ENCODE assay signal across 1 fruit fly cellular context in genomic region chr2L:13145035-13145683, dm6.
TF ChIP-seq lines count a peak whose summit lies in the region.

No protein-coding gene starts in this region.

TF ChIP-seq in whole organism, embryonic, 481 proteins besides CTCF, POLR2A, EP300 and RAD21 (continued from another document and continues in another):
- TF ChIP-seq org-1 (GFP tag; optimal IDR thresholded peaks at IDR 0.05; lab: Kevin White, UChicago): peak; percentile 46
- TF ChIP-seq CG30403 (GFP tag; optimal IDR thresholded peaks at IDR 0.05; lab: Kevin White, UChicago): peak; percentile 82
- TF ChIP-seq CG17802 (tag; optimal IDR thresholded peaks at IDR 0.05; lab: Kevin White, UChicago): no peak
- TF ChIP-seq CG17612 (GFP tag; IDR thresholded peaks at IDR 0.05; lab: Robert Waterston, UW): 0 out of 2 replicates have a peak, but pooled peaks have one; percentile 50
- TF ChIP-seq CG12744 (GFP tag; optimal IDR thresholded peaks at IDR 0.05; lab: Kevin White, UChicago): peak; percentile 71
- peak; percentile 41 for TF ChIP-seq pnt (GFP tag; optimal IDR thresholded peaks at IDR 0.05; lab: Kevin White, UChicago)
- peak; percentile 59 for TF ChIP-seq Myb (GFP tag; optimal IDR thresholded peaks at IDR 0.05; lab: Kevin White, UChicago)
- no peak for TF ChIP-seq da (GFP tag; optimal IDR thresholded peaks at IDR 0.05; lab: Kevin White, UChicago)
- TF ChIP-seq Dek (tag; optimal IDR thresholded peaks at IDR 0.05; lab: Kevin White, UChicago): peak; percentile 70
- peak; percentile 86 for TF ChIP-seq Dbx (GFP tag; IDR thresholded peaks at IDR 0.05; lab: Robert Waterston, UW)
- no peak for TF ChIP-seq Elba2 (GFP tag; optimal IDR thresholded peaks at IDR 0.05; lab: Kevin White, UChicago)
- TF ChIP-seq CG1233 (GFP tag; optimal IDR thresholded peaks at IDR 0.05; lab: Kevin White, UChicago): peak; percentile 54
- no peak for TF ChIP-seq peb (GFP tag; IDR thresholded peaks at IDR 0.05; lab: Robert Waterston, UW)
- TF ChIP-seq Dll (GFP tag; IDR thresholded peaks at IDR 0.05; lab: Robert Waterston, UW; ENCODE audit: partially characterized antibody): no peak
- TF ChIP-seq jing (GFP tag; optimal IDR thresholded peaks at IDR 0.05; lab: Kevin White, UChicago): no peak
- peak; percentile 59 for TF ChIP-seq fu2 (GFP tag; optimal IDR thresholded peaks at IDR 0.05; lab: Kevin White, UChicago)
- no peak for TF ChIP-seq Bdp1 (GFP tag; optimal IDR thresholded peaks at IDR 0.05; lab: Kevin White, UChicago)
- no peak for TF ChIP-seq CG10565 (GFP tag; optimal IDR thresholded peaks at IDR 0.05; lab: Kevin White, UChicago)
- no peak for TF ChIP-seq CG14860 (GFP tag; IDR thresholded peaks at IDR 0.05; lab: Robert Waterston, UW; ENCODE audit: partially characterized antibody)
- no peak for TF ChIP-seq CG3407 (GFP tag; optimal IDR thresholded peaks at IDR 0.05; lab: Kevin White, UChicago)
- TF ChIP-seq CG18764 (GFP tag; optimal IDR thresholded peaks at IDR 0.05; lab: Kevin White, UChicago): peak; percentile 64
- peak; percentile 69 for TF ChIP-seq CG1792 (GFP tag; optimal IDR thresholded peaks at IDR 0.05; lab: Kevin White, UChicago)
- TF ChIP-seq phol (tag; optimal IDR thresholded peaks at IDR 0.05; lab: Kevin White, UChicago): peak; percentile 72
- peak; percentile 78 for TF ChIP-seq maf-S (GFP tag; optimal IDR thresholded peaks at IDR 0.05; lab: Kevin White, UChicago)
- no peak for TF ChIP-seq Hey (tag; optimal IDR thresholded peaks at IDR 0.05; lab: Kevin White, UChicago)
- no peak for TF ChIP-seq cg (GFP tag; optimal IDR thresholded peaks at IDR 0.05; lab: Kevin White, UChicago)
- TF ChIP-seq pita (GFP tag; optimal IDR thresholded peaks at IDR 0.05; lab: Kevin White, UChicago): no peak
- TF ChIP-seq sisA (GFP tag; IDR thresholded peaks at IDR 0.05; lab: Robert Waterston, UW): peak; percentile 48; the same call in 1 of the 2 replicates
- TF ChIP-seq cato (GFP tag; optimal IDR thresholded peaks at IDR 0.05; lab: Kevin White, UChicago; ENCODE audit: borderline replicate concordance): peak; percentile 30
- no peak for TF ChIP-seq sna (GFP tag; IDR thresholded peaks at IDR 0.05; lab: Robert Waterston, UW; ENCODE audit: partially characterized antibody)
- peak; percentile 49 for TF ChIP-seq Hand (GFP tag; optimal IDR thresholded peaks at IDR 0.05; lab: Kevin White, UChicago)
- 0 out of 3 replicates have a peak, but pooled peaks have one; percentile 56 for TF ChIP-seq CG11560 (tag; IDR thresholded peaks at IDR 0.05; lab: Robert Waterston, UW)
- TF ChIP-seq emc (GFP tag; optimal IDR thresholded peaks at IDR 0.05; lab: Kevin White, UChicago): peak; percentile 31
- no peak for TF ChIP-seq ato (GFP tag; IDR thresholded peaks at IDR 0.05; lab: Robert Waterston, UW; ENCODE audit: partially characterized antibody)
- TF ChIP-seq Drgx (GFP tag; IDR thresholded peaks at IDR 0.05; lab: Robert Waterston, UW): peak; percentile 69; the same call in 1 of the 2 replicates
- TF ChIP-seq CG10543 (GFP tag; optimal IDR thresholded peaks at IDR 0.05; lab: Kevin White, UChicago): peak; percentile 73
- TF ChIP-seq CG12659 (GFP tag; optimal IDR thresholded peaks at IDR 0.05; lab: Kevin White, UChicago): peak; percentile 80
- TF ChIP-seq dpn (GFP tag; optimal IDR thresholded peaks at IDR 0.05; lab: Kevin White, UChicago): peak; percentile 73 to 80
- peak; percentile 35 for TF ChIP-seq CG11723 (GFP tag; optimal IDR thresholded peaks at IDR 0.05; lab: Kevin White, UChicago)
- peak; percentile 45 for TF ChIP-seq chn (GFP tag; optimal IDR thresholded peaks at IDR 0.05; lab: Kevin White, UChicago)
- TF ChIP-seq CG12769 (tag; optimal IDR thresholded peaks at IDR 0.05; lab: Kevin White, UChicago): peak; percentile 76
- TF ChIP-seq Gsc (GFP tag; IDR thresholded peaks at IDR 0.05; lab: Robert Waterston, UW): no peak
- TF ChIP-seq CG12104 (GFP tag; optimal IDR thresholded peaks at IDR 0.05; lab: Kevin White, UChicago): peak; percentile 59
- TF ChIP-seq CG2202 (tag; optimal IDR thresholded peaks at IDR 0.05; lab: Kevin White, UChicago): no peak
- TF ChIP-seq ara (GFP tag; IDR thresholded peaks at IDR 0.05; lab: Robert Waterston, UW): no peak
- peak; percentile 54 for TF ChIP-seq CG33213 (GFP tag; optimal IDR thresholded peaks at IDR 0.05; lab: Kevin White, UChicago)
- peak; percentile 47 for TF ChIP-seq slou (GFP tag; optimal IDR thresholded peaks at IDR 0.05; lab: Kevin White, UChicago)
- peak; percentile 66 for TF ChIP-seq danr (GFP tag; IDR thresholded peaks at IDR 0.05; lab: Robert Waterston, UW)
- no peak for TF ChIP-seq CG8765 (GFP tag; IDR thresholded peaks at IDR 0.05; lab: Robert Waterston, UW)
- TF ChIP-seq Oli (tag; optimal IDR thresholded peaks at IDR 0.05; lab: Kevin White, UChicago): peak; percentile 73
- TF ChIP-seq gt (GFP tag; IDR thresholded peaks at IDR 0.05; lab: Robert Waterston, UW): no peak
- TF ChIP-seq gsb-n (tag; optimal IDR thresholded peaks at IDR 0.05; lab: Kevin White, UChicago): peak; percentile 0
- TF ChIP-seq amos (GFP tag; IDR thresholded peaks at IDR 0.05; lab: Robert Waterston, UW; ENCODE audit: partially characterized antibody): no peak
- TF ChIP-seq CG16815 (GFP tag; optimal IDR thresholded peaks at IDR 0.05; lab: Kevin White, UChicago): peak; percentile 29
- TF ChIP-seq CG14014 (GFP tag; IDR thresholded peaks at IDR 0.05; lab: Robert Waterston, UW): peak; percentile 89
- TF ChIP-seq gcm2 (GFP tag; optimal IDR thresholded peaks at IDR 0.05; lab: Kevin White, UChicago): no peak
- TF ChIP-seq psq (GFP tag; optimal IDR thresholded peaks at IDR 0.05; lab: Kevin White, UChicago): no peak
- no peak for TF ChIP-seq CG10431 (GFP tag; optimal IDR thresholded peaks at IDR 0.05; lab: Kevin White, UChicago)
- TF ChIP-seq CG11456 (GFP tag; IDR thresholded peaks at IDR 0.05; lab: Robert Waterston, UW): peak; percentile 81
- no peak for TF ChIP-seq p53 (GFP tag; optimal IDR thresholded peaks at IDR 0.05; lab: Kevin White, UChicago)
- peak; percentile 74 for TF ChIP-seq CG31441 (GFP tag; IDR thresholded peaks at IDR 0.05; lab: Robert Waterston, UW)
- 0 out of 3 replicates have a peak, but pooled peaks have one; percentile 55 for TF ChIP-seq CG6175 (GFP tag; IDR thresholded peaks at IDR 0.05; lab: Robert Waterston, UW)
- peak; percentile 44; the same call in 1 of the 2 replicates for TF ChIP-seq CG4404 (GFP tag; IDR thresholded peaks at IDR 0.05; lab: Robert Waterston, UW)
- TF ChIP-seq CG5180 (GFP tag; optimal IDR thresholded peaks at IDR 0.05; lab: Kevin White, UChicago): peak; percentile 45
- TF ChIP-seq onecut (GFP tag; IDR thresholded peaks at IDR 0.05; lab: Robert Waterston, UW): peak; percentile 51
- peak; percentile 73 for TF ChIP-seq CG9727 (GFP tag; optimal IDR thresholded peaks at IDR 0.05; lab: Kevin White, UChicago)
- TF ChIP-seq ase (GFP tag; IDR thresholded peaks at IDR 0.05; lab: Robert Waterston, UW): 0 out of 3 replicates have a peak, but pooled peaks have one; percentile 36
- TF ChIP-seq H15 (GFP tag; IDR thresholded peaks at IDR 0.05; lab: Robert Waterston, UW): peak; percentile 66; the same call in 2 of the 3 replicates
- peak; percentile 49 for TF ChIP-seq CG1602 (GFP tag; optimal IDR thresholded peaks at IDR 0.05; lab: Kevin White, UChicago)
- TF ChIP-seq slp2 (GFP tag; optimal IDR thresholded peaks at IDR 0.05; lab: Kevin White, UChicago): peak; percentile 46
- peak; percentile 70 for TF ChIP-seq Atf-2 (GFP tag; optimal IDR thresholded peaks at IDR 0.05; lab: Kevin White, UChicago)
- TF ChIP-seq z (GFP tag; IDR thresholded peaks at IDR 0.05; lab: Robert Waterston, UW): no peak
- peak; percentile 73 for TF ChIP-seq CG32767 (GFP tag; IDR thresholded peaks at IDR 0.05; lab: Robert Waterston, UW)
- TF ChIP-seq CG7987 (GFP tag; optimal IDR thresholded peaks at IDR 0.05; lab: Kevin White, UChicago): no peak
- peak; percentile 49 for TF ChIP-seq oc (tag; optimal IDR thresholded peaks at IDR 0.05; lab: Kevin White, UChicago)
- TF ChIP-seq Lhr (GFP tag; optimal IDR thresholded peaks at IDR 0.05; lab: Kevin White, UChicago): no peak
- no peak for TF ChIP-seq BEAF-32 (GFP tag; optimal IDR thresholded peaks at IDR 0.05; lab: Kevin White, UChicago)
- peak; percentile 29 for TF ChIP-seq CG13123 (GFP tag; optimal IDR thresholded peaks at IDR 0.05; lab: Kevin White, UChicago)
- TF ChIP-seq CG4328 (GFP tag; optimal IDR thresholded peaks at IDR 0.05; lab: Kevin White, UChicago): no peak
- TF ChIP-seq CG12391 (tag; optimal IDR thresholded peaks at IDR 0.05; lab: Kevin White, UChicago): no peak
- peak; percentile 63 for TF ChIP-seq klu (GFP tag; IDR thresholded peaks at IDR 0.05; lab: Robert Waterston, UW)
- TF ChIP-seq CG13624 (GFP tag; optimal IDR thresholded peaks at IDR 0.05; lab: Kevin White, UChicago): peak; percentile 90
- TF ChIP-seq CG6791 (GFP tag; IDR thresholded peaks at IDR 0.05; lab: Robert Waterston, UW; ENCODE audit: partially characterized antibody): no peak
- peak; percentile 48 for TF ChIP-seq CG17568 (GFP tag; optimal IDR thresholded peaks at IDR 0.05; lab: Kevin White, UChicago)
- TF ChIP-seq CG17385 (GFP tag; optimal IDR thresholded peaks at IDR 0.05; lab: Kevin White, UChicago): peak; percentile 66
- no peak for TF ChIP-seq CG10979 (tag; optimal IDR thresholded peaks at IDR 0.05; lab: Kevin White, UChicago)
- TF ChIP-seq Hmr (GFP tag; optimal IDR thresholded peaks at IDR 0.05; lab: Kevin White, UChicago): peak; percentile 73
- TF ChIP-seq pzg (GFP tag; optimal IDR thresholded peaks at IDR 0.05; lab: Kevin White, UChicago): no peak
- TF ChIP-seq Ravus (GFP tag; IDR thresholded peaks at IDR 0.05; lab: Robert Waterston, UW): peak; percentile 70
- TF ChIP-seq sima (GFP tag; optimal IDR thresholded peaks at IDR 0.05; lab: Kevin White, UChicago): peak; percentile 23
- TF ChIP-seq Deaf1 (tag; optimal IDR thresholded peaks at IDR 0.05; lab: Kevin White, UChicago): peak; percentile 47
- TF ChIP-seq gro (GFP tag; optimal IDR thresholded peaks at IDR 0.05; lab: Kevin White, UChicago): peak; percentile 93
- TF ChIP-seq CG4617 (GFP tag; optimal IDR thresholded peaks at IDR 0.05; lab: Kevin White, UChicago; ENCODE audit: borderline replicate concordance): no peak
- TF ChIP-seq CG13775 (GFP tag; optimal IDR thresholded peaks at IDR 0.05; lab: Kevin White, UChicago): peak; percentile 59
- peak; percentile 41 for TF ChIP-seq en (GFP tag; optimal IDR thresholded peaks at IDR 0.05; lab: Kevin White, UChicago)
- peak; percentile 76 for TF ChIP-seq CG6854 (GFP tag; optimal IDR thresholded peaks at IDR 0.05; lab: Kevin White, UChicago)
- TF ChIP-seq lbe (GFP tag; optimal IDR thresholded peaks at IDR 0.05; lab: Kevin White, UChicago): no peak
- TF ChIP-seq Fer2 (tag; optimal IDR thresholded peaks at IDR 0.05; lab: Kevin White, UChicago): peak; percentile 58
- TF ChIP-seq tap (tag; optimal IDR thresholded peaks at IDR 0.05; lab: Kevin White, UChicago): peak; percentile 70
- TF ChIP-seq Oaz (GFP tag; IDR thresholded peaks at IDR 0.05; lab: Robert Waterston, UW): peak; percentile 55; the same call in 1 of the 2 replicates
- no peak for TF ChIP-seq CG33557 (GFP tag; optimal IDR thresholded peaks at IDR 0.05; lab: Kevin White, UChicago)
- peak; percentile 71 for TF ChIP-seq sug (tag; optimal IDR thresholded peaks at IDR 0.05; lab: Kevin White, UChicago)
- no peak for TF ChIP-seq yki (optimal IDR thresholded peaks at IDR 0.05; lab: Kevin White, UChicago)
- TF ChIP-seq Awh (GFP tag; IDR thresholded peaks at IDR 0.05; lab: Robert Waterston, UW): no peak
- no peak for TF ChIP-seq CG3838 (GFP tag; optimal IDR thresholded peaks at IDR 0.05; lab: Kevin White, UChicago)
- TF ChIP-seq CG5245 (GFP tag; optimal IDR thresholded peaks at IDR 0.05; lab: Kevin White, UChicago): peak; percentile 42
- TF ChIP-seq Optix (GFP tag; IDR thresholded peaks at IDR 0.05; lab: Robert Waterston, UW): no peak
- no peak for TF ChIP-seq Sin3A (optimal IDR thresholded peaks at IDR 0.05; lab: Kevin White, UChicago)
- peak; percentile 59; the same call in 1 of the 3 replicates for TF ChIP-seq CG11093 (GFP tag; IDR thresholded peaks at IDR 0.05; lab: Robert Waterston, UW)
- no peak for TF ChIP-seq CG7963 (GFP tag; IDR thresholded peaks at IDR 0.05; lab: Robert Waterston, UW; ENCODE audit: partially characterized antibody)
- TF ChIP-seq dimm (GFP tag; IDR thresholded peaks at IDR 0.05; lab: Robert Waterston, UW): no peak
- no peak for TF ChIP-seq unc-4 (GFP tag; IDR thresholded peaks at IDR 0.05; lab: Robert Waterston, UW; ENCODE audit: partially characterized antibody)
- no peak for TF ChIP-seq croc (GFP tag; conservative IDR thresholded peaks at IDR 0.05; lab: Robert Waterston, UW)
- TF ChIP-seq Spps (tag; optimal IDR thresholded peaks at IDR 0.05; lab: Kevin White, UChicago): no peak
- TF ChIP-seq CG6765 (GFP tag; optimal IDR thresholded peaks at IDR 0.05; lab: Kevin White, UChicago): peak; percentile 74
- peak; percentile 76 for TF ChIP-seq Nf-YC (tag; optimal IDR thresholded peaks at IDR 0.05; lab: Kevin White, UChicago)
- TF ChIP-seq CG4707 (GFP tag; optimal IDR thresholded peaks at IDR 0.05; lab: Kevin White, UChicago): no peak
- peak; percentile 10 for TF ChIP-seq Usf (GFP tag; optimal IDR thresholded peaks at IDR 0.05; lab: Kevin White, UChicago)
- peak; percentile 10 for TF ChIP-seq CG18011 (GFP tag; optimal IDR thresholded peaks at IDR 0.05; lab: Kevin White, UChicago)
- TF ChIP-seq odd (GFP tag; optimal IDR thresholded peaks at IDR 0.05; lab: Kevin White, UChicago): peak; percentile 64
- TF ChIP-seq Hr3 (GFP tag; optimal IDR thresholded peaks at IDR 0.05; lab: Kevin White, UChicago): peak; percentile 54
- TF ChIP-seq CG4854 (GFP tag; optimal IDR thresholded peaks at IDR 0.05; lab: Kevin White, UChicago): peak; percentile 65
- TF ChIP-seq CG16813 (GFP tag; IDR thresholded peaks at IDR 0.05; lab: Robert Waterston, UW; ENCODE audit: partially characterized antibody): no peak
- peak; percentile 67 for TF ChIP-seq H2.0 (GFP tag; IDR thresholded peaks at IDR 0.05; lab: Robert Waterston, UW)
- TF ChIP-seq bab2 (GFP tag; optimal IDR thresholded peaks at IDR 0.05; lab: Kevin White, UChicago): peak; percentile 73
- TF ChIP-seq CG12155 (GFP tag; optimal IDR thresholded peaks at IDR 0.05; lab: Kevin White, UChicago): peak; percentile 66
- peak; percentile 39; the same call in 1 of the 2 replicates for TF ChIP-seq sens-2 (GFP tag; IDR thresholded peaks at IDR 0.05; lab: Robert Waterston, UW)
- peak; percentile 87 for TF ChIP-seq Ets65A (GFP tag; lab: Kevin White, UChicago)
- TF ChIP-seq CG15514 (GFP tag; optimal IDR thresholded peaks at IDR 0.05; lab: Kevin White, UChicago): peak; percentile 68
- TF ChIP-seq hb (GFP tag; IDR thresholded peaks at IDR 0.05; lab: Robert Waterston, UW; ENCODE audit: partially characterized antibody): no peak
- peak; percentile 76 for TF ChIP-seq CG4730 (GFP tag; IDR thresholded peaks at IDR 0.05; lab: Robert Waterston, UW)
